Worm (Caenorhabditis elegans) whole organism, late embryonic: ENCODE results near the gene C49F8.1.

ENCODE experiments used
- C08G9.2 ChIP-seq: sonication (generic microtip); optimal IDR thresholded peaks from 2 replicates; lab custom pipeline; 2016; ENCODE audit warnings: mild to moderate bottlenecking, missing genetic modification characterization, moderate library complexity, missing compliant biosample characterization
- F13H6.1 ChIP-seq: sonication (generic microtip); optimal IDR thresholded peaks from 2 replicates; lab custom pipeline; 2016; ENCODE audit warnings: missing genetic modification characterization, missing compliant biosample characterization
- K02D7.2 ChIP-seq: sonication (generic microtip); optimal IDR thresholded peaks from 2 replicates; lab custom pipeline; 2017; ENCODE audit warnings: mild to moderate bottlenecking, missing genetic modification characterization, missing compliant biosample characterization
- K09A11.1 ChIP-seq: sonication (generic microtip); optimal IDR thresholded peaks from 2 replicates; lab custom pipeline; 2017; ENCODE audit warnings: antibody characterized with exemption, mild to moderate bottlenecking, missing genetic modification characterization, missing compliant biosample characterization; ENCODE audit not compliant: insufficient read depth
- Y22D7AL.16 ChIP-seq: sonication (generic microtip); optimal IDR thresholded peaks from 2 replicates; lab custom pipeline; 2016; ENCODE audit warnings: missing genetic modification characterization, missing compliant biosample characterization
- ahr-1 ChIP-seq: sonication (generic microtip); optimal IDR thresholded peaks from 2 replicates; lab custom pipeline; 2016; ENCODE audit warnings: missing genetic modification characterization, missing compliant biosample characterization
- ceh-14 ChIP-seq: sonication (generic microtip); optimal IDR thresholded peaks from 2 replicates; lab custom pipeline; 2016; ENCODE audit warnings: missing genotype, missing genetic modification characterization, missing compliant biosample characterization
- ceh-18 ChIP-seq: sonication (generic microtip); optimal IDR thresholded peaks from 2 replicates; lab custom pipeline; 2016; ENCODE audit warnings: missing genetic modification characterization, missing compliant biosample characterization
- ceh-22 ChIP-seq: sonication (generic microtip); optimal IDR thresholded peaks from 2 replicates; lab custom pipeline; 2017; ENCODE audit warnings: missing biosample characterization, missing genetic modification characterization
- ceh-45 ChIP-seq: fragments of 200-800 bp; sonication (Bioruptor generic); IDR thresholded peaks from 2 replicates; pipeline ENCODE4 v1.3.6; 2022; ENCODE audit warnings: missing genetic modification reagents, missing genetic modification characterization, missing compliant biosample characterization
- ceh-48 ChIP-seq: sonication (generic microtip); optimal IDR thresholded peaks from 2 replicates; lab custom pipeline; 2016; ENCODE audit warnings: missing genetic modification characterization, inconsistent platforms, missing compliant biosample characterization
- ceh-9 ChIP-seq: sonication (generic microtip); optimal IDR thresholded peaks from 2 replicates; lab custom pipeline; 2016; ENCODE audit warnings: mild to moderate bottlenecking, missing genetic modification characterization, inconsistent platforms, missing compliant biosample characterization
- dmd-4 ChIP-seq: sonication (generic microtip); optimal IDR thresholded peaks from 2 replicates; lab custom pipeline; 2016; ENCODE audit warnings: borderline replicate concordance, missing genetic modification characterization, missing compliant biosample characterization
- elt-2 ChIP-seq: sonication (generic microtip); optimal IDR thresholded peaks from 2 replicates; lab custom pipeline; 2016; ENCODE audit warnings: missing genetic modification reagents, missing genetic modification characterization, missing compliant biosample characterization
- elt-4 ChIP-seq: sonication (generic microtip); optimal IDR thresholded peaks from 2 replicates; lab custom pipeline; 2016; ENCODE audit warnings: missing genetic modification characterization, missing compliant biosample characterization
- gmeb-2 ChIP-seq: sonication (generic microtip); optimal IDR thresholded peaks from 2 replicates; lab custom pipeline; 2016; ENCODE audit warnings: missing genetic modification characterization, inconsistent platforms, missing compliant biosample characterization
- hlh-15 ChIP-seq: sonication (generic microtip); optimal IDR thresholded peaks from 2 replicates; lab custom pipeline; 2016; ENCODE audit warnings: missing genetic modification characterization, missing compliant biosample characterization
- madf-2 ChIP-seq: sonication (generic microtip); optimal IDR thresholded peaks from 2 replicates; lab custom pipeline; 2017; ENCODE audit warnings: missing genetic modification characterization, missing compliant biosample characterization
- mec-3 ChIP-seq: sonication (generic microtip); optimal IDR thresholded peaks from 2 replicates; lab custom pipeline; 2016; ENCODE audit warnings: borderline replicate concordance, missing genetic modification characterization, missing compliant biosample characterization
- nfya-1 ChIP-seq: sonication (generic microtip); optimal IDR thresholded peaks from 2 replicates; lab custom pipeline; 2017; ENCODE audit warnings: missing genetic modification characterization, mild to moderate bottlenecking, missing compliant biosample characterization, antibody characterized with exemption, moderate library complexity
- nhr-11 ChIP-seq: fragments of 150-350 bp; optimal IDR thresholded peaks from 2 replicates; lab custom pipeline; 2014; ENCODE audit warnings: missing biosample characterization, missing genetic modification characterization
- npax-4 ChIP-seq: sonication (generic microtip); optimal IDR thresholded peaks from 2 replicates; lab custom pipeline; 2016; ENCODE audit warnings: missing genetic modification characterization, missing compliant biosample characterization
- pag-3 ChIP-seq: sonication (generic microtip); optimal IDR thresholded peaks from 2 replicates; lab custom pipeline; 2016; ENCODE audit warnings: missing compliant biosample characterization, missing genetic modification characterization, borderline replicate concordance
- pat-9 ChIP-seq: fragments of 200-800 bp; sonication (Bioruptor generic); optimal IDR thresholded peaks from 2 replicates; lab custom pipeline; 2018; ENCODE audit warnings: mild to moderate bottlenecking, missing genetic modification characterization, moderate library complexity, missing compliant biosample characterization
- pha-2 ChIP-seq: sonication (generic microtip); optimal IDR thresholded peaks from 2 replicates; lab custom pipeline; 2017; ENCODE audit warnings: mild to moderate bottlenecking, missing genetic modification characterization, missing compliant biosample characterization
- pha-4 ChIP-seq: fragments of 150-350 bp; optimal IDR thresholded peaks from 2 replicates; lab custom pipeline; 2018; ENCODE audit warnings: missing biosample characterization, missing genetic modification reagents, missing genetic modification characterization
- pqm-1 ChIP-seq: sonication (generic microtip); optimal IDR thresholded peaks from 2 replicates; lab custom pipeline; 2016; ENCODE audit warnings: missing genetic modification characterization, missing compliant biosample characterization
- rnt-1 ChIP-seq: sonication (generic microtip); optimal IDR thresholded peaks from 2 replicates; lab custom pipeline; 2016; ENCODE audit warnings: missing genetic modification characterization, missing compliant biosample characterization
- sox-2 ChIP-seq: fragments of 200-800 bp; sonication (Bioruptor generic); IDR thresholded peaks from 2 replicates; pipeline ENCODE4 v1.3.6; 2022; ENCODE audit warnings: missing genetic modification reagents, missing genetic modification characterization, missing compliant biosample characterization
- syd-9 ChIP-seq: sonication (generic microtip); optimal IDR thresholded peaks from 2 replicates; lab custom pipeline; 2016; ENCODE audit warnings: mild to moderate bottlenecking, missing genetic modification characterization, moderate library complexity, missing compliant biosample characterization
- tbx-2 ChIP-seq: sonication (generic microtip); optimal IDR thresholded peaks from 2 replicates; lab custom pipeline; 2016; ENCODE audit warnings: missing genetic modification characterization, missing compliant biosample characterization
- unc-55 ChIP-seq: sonication (generic microtip); optimal IDR thresholded peaks from 2 replicates; lab custom pipeline; 2017; ENCODE audit warnings: missing biosample characterization, missing genetic modification reagents, missing genetic modification characterization
- ztf-16 ChIP-seq: sonication (generic microtip); optimal IDR thresholded peaks from 2 replicates; lab custom pipeline; 2017; ENCODE audit warnings: missing genetic modification characterization, missing compliant biosample characterization

C49F8.1 gene

DNA sequence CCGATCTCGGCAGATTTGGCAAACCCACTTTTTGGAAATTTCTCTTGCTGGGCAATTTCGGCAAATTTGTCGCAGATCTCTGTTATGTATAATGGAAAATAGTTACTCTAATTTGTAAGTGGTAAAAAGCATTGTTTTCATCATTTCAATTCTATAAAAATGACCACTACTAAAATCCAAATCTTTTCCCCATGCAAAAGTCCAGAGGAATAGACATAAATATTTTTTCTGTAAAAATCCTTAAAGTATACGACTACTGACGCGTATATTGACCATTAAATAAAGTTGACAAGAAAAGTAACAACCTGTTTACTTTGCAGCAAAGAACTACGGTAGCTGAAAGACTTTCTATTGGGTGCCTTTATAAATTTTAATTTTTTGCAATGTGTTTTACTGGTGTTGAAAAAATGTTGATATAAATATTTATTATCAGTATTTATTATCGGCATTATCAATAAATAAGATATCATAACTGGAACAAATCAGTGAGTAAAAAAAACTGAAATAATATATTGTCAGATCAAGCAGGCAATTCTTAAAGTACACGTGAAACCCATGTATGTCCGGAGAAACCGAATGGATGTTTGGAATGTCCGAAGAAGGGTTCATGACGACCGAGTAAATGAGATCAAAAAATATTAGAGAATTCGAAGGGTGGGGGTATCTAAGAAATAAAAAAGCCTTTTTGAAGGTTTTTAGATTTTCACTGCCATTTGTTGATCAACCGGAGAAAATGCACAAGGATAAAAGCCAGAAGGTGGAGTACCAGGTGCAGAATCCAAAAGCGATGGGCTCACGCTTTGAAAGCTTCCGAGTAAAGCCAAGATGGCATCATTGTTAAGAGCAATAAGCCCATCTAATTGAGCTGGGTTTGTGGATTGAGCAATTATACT is 15.3 kb downstream of the C49F8.1 start:
- TF ChIP-seq ceh-9 (tag; lab: Kevin White, UChicago) (no peak), elt-2 (tag; lab: Kevin White, UChicago) (peak; percentile 12)

DNA sequence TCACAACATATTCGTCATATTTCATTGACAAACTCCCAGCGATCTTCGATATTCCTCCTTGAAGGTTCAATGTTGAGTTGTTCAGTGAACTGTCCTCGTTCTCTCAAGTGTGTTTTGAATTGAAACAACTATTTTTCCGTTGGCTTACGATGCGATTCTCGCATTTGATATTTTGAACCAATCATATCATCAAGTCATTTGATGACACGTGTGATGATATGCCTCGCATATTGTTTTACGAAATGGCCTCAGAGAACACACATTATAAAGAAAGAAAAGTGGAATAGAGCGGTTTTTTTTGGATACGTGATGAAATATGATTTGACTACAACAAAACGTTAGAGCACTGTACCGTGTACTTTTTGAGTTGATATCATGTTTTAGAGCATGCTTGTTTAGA is 16.4 kb downstream of the C49F8.1 start:
- TF ChIP-seq ceh-14 (no peak), unc-55 (no peak), madf-2 (tag; lab: Kevin White, UChicago) (no peak), pqm-1 (no peak), K02D7.2 (tag; lab: Kevin White, UChicago) (no peak), pat-9 (no peak), mec-3 (tag; lab: Kevin White, UChicago) (no peak), ahr-1 (tag; lab: Kevin White, UChicago) (no peak), Y22D7AL.16 (tag; lab: Kevin White, UChicago) (no peak), npax-4 (tag; lab: Kevin White, UChicago) (no peak), ceh-45 (GFP tag; lab: Robert Waterston, UW) (no peak), gmeb-2 (tag; lab: Kevin White, UChicago) (no peak), elt-4 (tag; lab: Kevin White, UChicago) (no peak), nfya-1 (tag; lab: Kevin White, UChicago) (no peak), rnt-1 (no peak)
- TF ChIP-seq, all 69 proteins: peak for 0

DNA sequence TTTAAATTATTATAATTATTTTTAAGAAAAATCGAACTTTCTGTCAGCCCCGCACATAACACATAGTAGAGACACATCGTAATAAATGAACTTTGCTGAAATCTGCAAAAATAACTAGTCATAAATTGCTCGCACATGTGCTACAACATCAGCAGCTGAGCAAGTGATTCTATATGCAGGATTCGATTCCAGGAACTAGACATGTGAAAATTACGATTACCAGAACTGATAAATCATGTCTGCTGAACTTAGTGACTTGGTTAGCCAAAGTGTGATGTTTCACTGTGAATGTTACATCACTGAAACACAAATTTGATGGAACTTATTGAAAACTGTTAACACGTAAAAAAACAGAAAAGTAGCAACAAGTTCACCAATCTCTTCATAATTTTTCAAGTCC is 17.5 kb downstream of the C49F8.1 start:
- TF ChIP-seq ceh-48 (tag; lab: Kevin White, UChicago) (no peak), K09A11.1 (tag; lab: Kevin White, UChicago) (no peak), tbx-2 (no peak), C08G9.2 (tag; lab: Kevin White, UChicago) (no peak)

DNA sequence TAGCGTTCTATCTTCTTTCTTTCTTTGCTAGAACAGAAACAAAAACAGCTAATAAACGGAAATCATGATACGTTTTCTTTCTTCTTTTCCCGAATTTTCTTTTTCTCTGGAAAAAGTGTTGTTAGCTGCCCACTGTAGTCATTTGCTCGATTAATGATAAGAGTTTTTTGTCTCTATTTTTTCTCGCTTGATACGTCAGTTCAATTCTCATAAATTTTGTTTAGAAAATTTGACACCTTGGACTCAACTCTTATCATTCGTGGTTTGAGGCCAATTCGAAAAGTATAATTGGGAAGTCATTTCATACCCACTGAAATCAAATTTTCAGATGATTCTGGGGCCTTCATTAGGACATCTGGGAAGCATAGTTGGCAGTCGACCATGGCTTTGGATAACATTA is 22.9 kb downstream of the C49F8.1 start:
- no peak for TF ChIP-seq nhr-11 (tag; lab: Kevin White, UChicago)
- TF ChIP-seq ztf-16 (tag; lab: Kevin White, UChicago), result no peak
- no peak for TF ChIP-seq ceh-22 (tag; lab: Kevin White, UChicago)
- no peak for TF ChIP-seq F13H6.1 (tag; lab: Kevin White, UChicago)
- no peak for TF ChIP-seq C08G9.2 (tag; lab: Kevin White, UChicago)
- no peak for TF ChIP-seq syd-9

ce11 chrX:13340970-13341369 is 23.8 kb downstream of the C49F8.1 start:
- TF ChIP-seq pha-4 (tag; lab: Kevin White, UChicago), result no peak
- TF ChIP-seq ceh-18, result peak; percentile 42
- TF ChIP-seq ceh-48 (tag; lab: Kevin White, UChicago), result no peak

ce11 chrX:13339029-13339626 is 25.7 kb downstream of the C49F8.1 start:
- TF ChIP-seq ceh-45 (GFP tag; lab: Robert Waterston, UW) (no peak), C08G9.2 (tag; lab: Kevin White, UChicago) (no peak), pha-2 (tag; lab: Kevin White, UChicago) (no peak), hlh-15 (tag; lab: Kevin White, UChicago) (no peak), gmeb-2 (tag; lab: Kevin White, UChicago) (no peak), dmd-4 (no peak), pag-3 (tag; lab: Kevin White, UChicago) (no peak), nhr-11 (tag; lab: Kevin White, UChicago) (no peak), sox-2 (GFP tag; lab: Robert Waterston, UW) (no peak), ceh-22 (tag; lab: Kevin White, UChicago) (no peak)
- TF ChIP-seq, all 69 proteins: peak for 0
